Worm (Caenorhabditis elegans): Measurements from ENCODE around the gene rpn-1.

ce11 chrIV:6878912-6879554 lies 30.7 kb downstream of the rpn-1 start:
- peak; percentile 70 for TF ChIP-seq him-1 (tag; optimal IDR thresholded peaks at IDR 0.05)
- no peak for TF ChIP-seq W03F9.2 (tag; optimal IDR thresholded peaks at IDR 0.05)
- no peak for TF ChIP-seq dao-5 (tag; optimal IDR thresholded peaks at IDR 0.05)
